Fruit fly (Drosophila melanogaster) whole organism, embryonic: ENCODE measurements around the gene CG1103.

Experiments used
- Blimp-1 ChIP-seq: fragments of 200-800 bp; sonication (Bioruptor generic); optimal IDR thresholded peaks from 3 replicates; lab custom pipeline; 2018; ENCODE audit warnings: missing biosample characterization, missing genetic modification characterization, mild to moderate bottlenecking, moderate library complexity, missing genetic modification reagents
- CG10366 ChIP-seq: fragments of 200-800 bp; sonication (Bioruptor generic); IDR thresholded peaks from 2 replicates; pipeline ENCODE4 v1.3.6; 2022; ENCODE audit warnings: missing biosample characterization, missing genetic modification characterization
- CG11093 ChIP-seq: fragments of 200-800 bp; sonication (Bioruptor generic); IDR thresholded peaks from 3 replicates; pipeline ENCODE4 v1.3.6; 2022; ENCODE audit warnings: missing biosample characterization, missing genetic modification characterization
- CG12155 ChIP-seq: fragments of 200-800 bp; sonication (Bioruptor generic); optimal IDR thresholded peaks from 3 replicates; lab custom pipeline; 2016; ENCODE audit warnings: missing biosample characterization, missing genetic modification characterization
- CG12744 ChIP-seq: fragments of 200-800 bp; sonication (Bioruptor generic); optimal IDR thresholded peaks from 2 replicates; lab custom pipeline; 2016; ENCODE audit warnings: missing biosample characterization, missing genetic modification characterization
- CG13123 ChIP-seq: fragments of 200-800 bp; sonication (Bioruptor generic); optimal IDR thresholded peaks from 2 replicates; lab custom pipeline; 2016; ENCODE audit warnings: missing biosample characterization, missing genetic modification characterization
- CG15479 ChIP-seq: fragments of 200-800 bp; sonication (Bioruptor generic); optimal IDR thresholded peaks from 3 replicates; lab custom pipeline; 2019; ENCODE audit warnings: missing biosample characterization, mild to moderate bottlenecking, missing genetic modification characterization, moderate library complexity
- CG15696 ChIP-seq: fragments of 200-800 bp; sonication (Bioruptor generic); optimal IDR thresholded peaks from 2 replicates; lab custom pipeline; 2019; ENCODE audit warnings: missing biosample characterization, mild to moderate bottlenecking, missing genetic modification characterization, moderate library complexity
- CG17568 ChIP-seq: fragments of 200-800 bp; sonication (Bioruptor generic); optimal IDR thresholded peaks from 2 replicates; lab custom pipeline; 2018; ENCODE audit warnings: missing biosample characterization, mild to moderate bottlenecking, missing genetic modification characterization, moderate library complexity
- CG18764 ChIP-seq: fragments of 200-800 bp; sonication (Bioruptor generic); optimal IDR thresholded peaks from 3 replicates; lab custom pipeline; 2016; ENCODE audit warnings: missing biosample characterization, missing genetic modification characterization
- CG31365 ChIP-seq: fragments of 200-800 bp; sonication (Bioruptor generic); optimal IDR thresholded peaks from 2 replicates; lab custom pipeline; 2018; ENCODE audit warnings: missing biosample characterization, mild to moderate bottlenecking, missing genetic modification characterization
- CG31441 ChIP-seq: fragments of 200-800 bp; sonication (Bioruptor generic); IDR thresholded peaks from 2 replicates; pipeline ENCODE4 v1.3.6; 2022; ENCODE audit warnings: missing biosample characterization, missing genetic modification characterization
- CG34224 ChIP-seq: fragments of 200-800 bp; sonication (Bioruptor generic); IDR thresholded peaks from 3 replicates; pipeline ENCODE4 v1.3.6; 2022; ENCODE audit warnings: missing biosample characterization, missing genetic modification characterization; ENCODE audit not compliant: partially characterized antibody
- CG6272 ChIP-seq: fragments of 200-800 bp; sonication (Bioruptor generic); IDR thresholded peaks from 2 replicates; pipeline ENCODE4 v1.3.6; 2022; ENCODE audit warnings: missing biosample characterization, missing genetic modification characterization
- CG6683 ChIP-seq: fragments of 200-800 bp; sonication (Bioruptor generic); optimal IDR thresholded peaks from 2 replicates; lab custom pipeline; 2017; ENCODE audit warnings: missing biosample characterization, mild to moderate bottlenecking, missing genetic modification characterization, missing genetic modification reagents
- CG6689 ChIP-seq: fragments of 200-800 bp; sonication (Bioruptor generic); IDR thresholded peaks from 2 replicates; pipeline ENCODE4 v1.3.6; 2022; ENCODE audit warnings: missing biosample characterization, missing genetic modification characterization
- CTCF ChIP-seq: fragments of 200-800 bp; sonication (Bioruptor generic); optimal IDR thresholded peaks from 2 replicates; lab custom pipeline; 2017; ENCODE audit warnings: missing biosample characterization, mild to moderate bottlenecking, missing genetic modification characterization, moderate library complexity
- D19A ChIP-seq: fragments of 200-800 bp; optimal IDR thresholded peaks from 3 replicates; lab custom pipeline; 2019; ENCODE audit warnings: missing biosample characterization, mild to moderate bottlenecking, missing genetic modification characterization, moderate library complexity
- Dad ChIP-seq: fragments of 200-800 bp; sonication (Bioruptor generic); optimal IDR thresholded peaks from 3 replicates; lab custom pipeline; 2016; ENCODE audit warnings: missing biosample characterization, missing genetic modification characterization
- Dbx ChIP-seq: fragments of 200-800 bp; sonication (Bioruptor generic); IDR thresholded peaks from 3 replicates; pipeline ENCODE4 v1.3.6; 2022; ENCODE audit warnings: missing biosample characterization, missing genetic modification characterization
- Dek ChIP-seq: fragments of 200-800 bp; sonication (Bioruptor generic); optimal IDR thresholded peaks from 3 replicates; lab custom pipeline; 2019; ENCODE audit warnings: missing biosample characterization, mild to moderate bottlenecking, missing genetic modification characterization, moderate library complexity
- Dfd ChIP-seq, 2 experiments: fragments of >200 bp; optimal IDR thresholded peaks; 2 replicates each; lab custom pipeline; 2017; ENCODE audit warnings: missing biosample characterization in 2 of 2, missing genetic modification characterization in 2 of 2
- Dp ChIP-seq: fragments of 200-800 bp; sonication (Bioruptor generic); optimal IDR thresholded peaks from 2 replicates; lab custom pipeline; 2018; ENCODE audit warnings: missing biosample characterization, mild to moderate bottlenecking, missing genetic modification characterization, moderate library complexity
- E2f1 ChIP-seq: fragments of 200-800 bp; sonication (Bioruptor generic); IDR thresholded peaks from 2 replicates; pipeline ENCODE4 v1.3.6; 2022; ENCODE audit warnings: missing biosample characterization, missing genetic modification characterization
- Eip74EF ChIP-seq, 2 experiments: fragments of 200-800 bp in 1 of 2; fragments of >200 bp in 1 of 2; sonication (Bioruptor generic) in 1 of 2; optimal IDR thresholded peaks; 2 replicates each; lab custom pipeline; 2017 to 2019; ENCODE audit warnings: missing biosample characterization in 2 of 2, missing genetic modification characterization in 2 of 2, mild to moderate bottlenecking in 1 of 2, moderate library complexity in 1 of 2
- Fer3 ChIP-seq: fragments of 200-800 bp; sonication (Bioruptor generic); optimal IDR thresholded peaks from 2 replicates; lab custom pipeline; 2018; ENCODE audit warnings: missing biosample characterization, mild to moderate bottlenecking, missing genetic modification characterization, moderate library complexity
- Gug ChIP-seq: fragments of 200-800 bp; sonication (Bioruptor generic); IDR thresholded peaks from 4 replicates; pipeline ENCODE4 v1.3.6; 2022; ENCODE audit warnings: missing biosample characterization, missing genetic modification characterization
- HLH54F ChIP-seq: fragments of 200-800 bp; sonication (Bioruptor generic); optimal IDR thresholded peaks from 3 replicates; lab custom pipeline; 2016; ENCODE audit warnings: missing biosample characterization, missing genetic modification characterization
- Hsf ChIP-seq: fragments of 200-800 bp; sonication (Bioruptor generic); optimal IDR thresholded peaks from 3 replicates; lab custom pipeline; 2016; ENCODE audit warnings: missing biosample characterization, missing genetic modification characterization
- Lhr ChIP-seq: fragments of 200-800 bp; sonication (Bioruptor generic); optimal IDR thresholded peaks from 3 replicates; lab custom pipeline; 2017; ENCODE audit warnings: mild to moderate bottlenecking, missing biosample characterization, missing genetic modification reagents, missing genetic modification characterization
- MTF-1 ChIP-seq: fragments of 200-800 bp; sonication (Bioruptor generic); optimal IDR thresholded peaks from 2 replicates; lab custom pipeline; 2018; ENCODE audit warnings: missing biosample characterization, mild to moderate bottlenecking, missing genetic modification characterization, borderline replicate concordance
- Meics ChIP-seq: fragments of 200-800 bp; sonication (Bioruptor generic); optimal IDR thresholded peaks from 2 replicates; lab custom pipeline; 2017; ENCODE audit warnings: missing biosample characterization, mild to moderate bottlenecking, missing genetic modification characterization
- Oli ChIP-seq: fragments of 200-800 bp; sonication (Bioruptor generic); optimal IDR thresholded peaks from 2 replicates; lab custom pipeline; 2018; ENCODE audit warnings: missing biosample characterization, mild to moderate bottlenecking, missing genetic modification characterization, moderate library complexity
- Side ChIP-seq: fragments of 200-800 bp; sonication (Bioruptor generic); optimal IDR thresholded peaks from 2 replicates; lab custom pipeline; 2016; ENCODE audit warnings: missing biosample characterization, missing genetic modification characterization
- ab ChIP-seq: fragments of 200-800 bp; sonication (Bioruptor generic); optimal IDR thresholded peaks from 2 replicates; lab custom pipeline; 2016; ENCODE audit warnings: missing biosample characterization, missing genetic modification characterization
- ara ChIP-seq: fragments of 200-800 bp; sonication (Bioruptor generic); IDR thresholded peaks from 2 replicates; pipeline ENCODE4 v1.3.6; 2022; ENCODE audit warnings: missing biosample characterization, missing genetic modification characterization
- chif ChIP-seq, 2 experiments: fragments of 200-800 bp; sonication (Bioruptor generic); optimal IDR thresholded peaks; 3 replicates each; lab custom pipeline; 2016; ENCODE audit warnings: missing biosample characterization in 2 of 2, missing genetic modification characterization in 2 of 2
- dysf ChIP-seq: fragments of 200-800 bp; sonication (Bioruptor generic); IDR thresholded peaks from 3 replicates; pipeline ENCODE4 v1.3.6; 2022; ENCODE audit warnings: missing biosample characterization, missing genetic modification characterization
- fu2 ChIP-seq: fragments of 200-800 bp; sonication (Bioruptor generic); optimal IDR thresholded peaks from 2 replicates; lab custom pipeline; 2016; ENCODE audit warnings: missing biosample characterization, missing genetic modification characterization
- gcm2 ChIP-seq: fragments of 200-800 bp; sonication (Bioruptor generic); optimal IDR thresholded peaks from 2 replicates; lab custom pipeline; 2016; ENCODE audit warnings: missing biosample characterization, missing genetic modification characterization
- gfzf ChIP-seq: fragments of 200-800 bp; sonication (Bioruptor generic); optimal IDR thresholded peaks from 2 replicates; lab custom pipeline; 2016; ENCODE audit warnings: missing biosample characterization, mild to moderate bottlenecking, missing genetic modification characterization, moderate library complexity
- grau ChIP-seq: fragments of 200-800 bp; optimal IDR thresholded peaks from 3 replicates; lab custom pipeline; 2019; ENCODE audit warnings: missing biosample characterization, mild to moderate bottlenecking, missing genetic modification characterization, moderate library complexity
- lmd ChIP-seq: fragments of 200-800 bp; sonication (Bioruptor generic); IDR thresholded peaks from 2 replicates; pipeline ENCODE4 v1.3.6; 2022; ENCODE audit warnings: missing biosample characterization, missing genetic modification characterization
- lola ChIP-seq, 3 experiments: fragments of >200 bp in 2 of 3; fragments of 200-800 bp in 1 of 3; sonication (Bioruptor generic) in 1 of 3; optimal IDR thresholded peaks; 2 replicates each; lab custom pipeline; 2017 to 2019; ENCODE audit warnings: missing biosample characterization in 3 of 3, missing genetic modification characterization in 3 of 3, mild to moderate bottlenecking in 1 of 3, moderate library complexity in 1 of 3
- maf-S ChIP-seq: fragments of 200-800 bp; sonication (Bioruptor generic); optimal IDR thresholded peaks from 2 replicates; lab custom pipeline; 2016; ENCODE audit warnings: missing biosample characterization, missing genetic modification characterization
- pzg ChIP-seq: fragments of 200-800 bp; sonication (Bioruptor generic); optimal IDR thresholded peaks from 3 replicates; lab custom pipeline; 2018; ENCODE audit warnings: missing biosample characterization, mild to moderate bottlenecking, missing genetic modification characterization, moderate library complexity
- run ChIP-seq: fragments of 200-800 bp; sonication (Bioruptor generic); optimal IDR thresholded peaks from 3 replicates; lab custom pipeline; 2018; ENCODE audit warnings: missing biosample characterization, mild to moderate bottlenecking, missing genetic modification characterization
- sens ChIP-seq: fragments of 200-800 bp; sonication (Bioruptor generic); peaks from one replicate; lab custom pipeline; 2016; ENCODE audit warnings: missing biosample characterization, missing genetic modification characterization
- so ChIP-seq: fragments of 200-800 bp; sonication (Bioruptor generic); IDR thresholded peaks from 3 replicates; pipeline ENCODE4 v1.3.6; 2022; ENCODE audit warnings: missing biosample characterization, missing genetic modification characterization
- toy ChIP-seq: fragments of 200-800 bp; sonication (Bioruptor generic); IDR thresholded peaks from 2 replicates; pipeline ENCODE4 v1.3.6; 2022; ENCODE audit warnings: missing biosample characterization, missing genetic modification characterization
- trem ChIP-seq: fragments of 200-800 bp; optimal IDR thresholded peaks from 3 replicates; lab custom pipeline; 2019; ENCODE audit warnings: missing biosample characterization, mild to moderate bottlenecking, missing genetic modification characterization, moderate library complexity

CG1103 gene

DNA sequence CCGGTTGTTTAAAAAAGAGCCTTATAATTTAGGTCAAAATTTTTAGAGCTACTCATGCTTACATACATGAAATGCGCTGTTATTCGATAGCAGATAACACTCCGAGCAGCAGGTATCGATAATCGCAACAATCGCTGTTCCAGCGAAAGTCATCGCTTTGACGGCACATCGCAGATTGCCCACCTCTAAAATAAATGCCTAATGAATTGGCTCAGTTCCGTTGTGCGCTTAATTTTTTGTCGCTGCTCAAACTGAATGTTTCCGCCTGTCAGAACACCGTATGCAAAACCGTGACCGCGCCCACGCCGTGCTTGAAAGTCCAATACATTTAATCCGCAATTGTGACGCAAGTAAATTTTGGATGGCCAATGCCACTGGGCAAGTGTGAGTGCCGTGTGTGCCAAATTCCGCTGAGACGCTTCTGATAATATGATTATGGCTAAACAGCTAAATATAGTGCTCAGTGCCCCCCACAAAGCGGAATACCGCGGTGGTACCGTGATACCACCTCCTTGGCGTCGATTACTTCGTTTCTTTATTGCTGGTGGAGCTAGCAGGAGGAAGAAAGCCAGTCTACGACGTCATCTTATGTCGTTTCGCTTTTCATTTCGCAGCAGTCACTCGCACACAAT, 17.9 kb upstream of the CG1103 start, which contains the start of gene CG9795 (continued):
- TF ChIP-seq pzg (GFP tag; lab: Kevin White, UChicago) (peak; percentile 82), Dek (tag; lab: Kevin White, UChicago) (no peak), Lhr (GFP tag; lab: Kevin White, UChicago) (peak; percentile 46), lmd (peak; percentile 11; the same call in 1 of the 2 replicates), CG13123 (GFP tag; lab: Kevin White, UChicago) (no peak), ab (GFP tag; lab: Kevin White, UChicago) (no peak), CG6683 (GFP tag; lab: Kevin White, UChicago) (peak; percentile 26), Dad (GFP tag; lab: Kevin White, UChicago) (no peak), Dp (GFP tag; lab: Kevin White, UChicago) (peak; percentile 46), Oli (tag; lab: Kevin White, UChicago) (no peak), CG31441 (GFP tag; lab: Robert Waterston, UW) (no peak), D19A (no peak), gcm2 (GFP tag; lab: Kevin White, UChicago) (no peak), fu2 (GFP tag; lab: Kevin White, UChicago) (peak; percentile 3), so (no peak), CG34224 (GFP tag; lab: Robert Waterston, UW) (peak; percentile 93), E2f1 (no peak), trem (tag; lab: Kevin White, UChicago) (peak; percentile 56), CG17568 (GFP tag; lab: Kevin White, UChicago) (no peak), Hsf (GFP tag; lab: Kevin White, UChicago) (peak; percentile 29), CG18764 (peak; percentile 3), CG15479 (GFP tag; lab: Kevin White, UChicago) (no peak), CG15696 (no peak), maf-S (GFP tag; lab: Kevin White, UChicago) (peak; percentile 31), gfzf (GFP tag; lab: Kevin White, UChicago) (peak; percentile 5), CG12155 (GFP tag; lab: Kevin White, UChicago) (peak; percentile 7), CG12744 (GFP tag; lab: Kevin White, UChicago) (peak; percentile 5), chif (GFP tag; optimal IDR thresholded peaks at IDR 0.05; lab: Kevin White, UChicago) (no peak), Dbx (GFP tag; lab: Robert Waterston, UW) (no peak), ara (GFP tag; lab: Robert Waterston, UW) (no peak), run (tag; lab: Kevin White, UChicago) (no peak), Eip74EF (GFP tag; optimal IDR thresholded peaks at IDR 0.05; lab: Kevin White, UChicago) (peak in 1 of 2 experiments; percentile 49), Side (GFP tag; lab: Kevin White, UChicago) (peak; percentile 33), dysf (GFP tag; lab: Robert Waterston, UW) (no peak; the same call in 2 of the 3 replicates), CG31365 (tag; lab: Kevin White, UChicago) (no peak), grau (tag; lab: Kevin White, UChicago) (no peak), CG11093 (GFP tag; lab: Robert Waterston, UW) (no peak), lola (GFP tag; optimal IDR thresholded peaks at IDR 0.05; lab: Kevin White, UChicago) (no peak), Blimp-1 (GFP tag; lab: Kevin White, UChicago) (no peak), CG6689 (GFP tag; lab: Robert Waterston, UW) (no peak; the same call in 1 of the 2 replicates), Dfd (GFP tag; optimal IDR thresholded peaks at IDR 0.05; lab: Kevin White, UChicago) (no peak), Meics (GFP tag; lab: Kevin White, UChicago) (peak; percentile 37), Fer3 (tag; lab: Kevin White, UChicago) (peak; percentile 7), HLH54F (GFP tag; lab: Kevin White, UChicago) (peak; percentile 18), CG6272 (no peak), CTCF (GFP tag; lab: Kevin White, UChicago) (peak; percentile 11), sens (no peak), MTF-1 (GFP tag; lab: Kevin White, UChicago) (no peak), toy (GFP tag; lab: Robert Waterston, UW) (no peak), CG10366 (GFP tag; lab: Robert Waterston, UW) (no peak), Gug (no peak)
